Fruit fly (Drosophila melanogaster): ENCODE measurements around the gene Ctl2.

Gene Ctl2

dm6 chr3R:29153197-29153644 is 30.1 kb downstream of the Ctl2 start, which contains the start of the genes Slbp and Rpn2 (continued):
- TF ChIP-seq CG11456 (GFP tag; IDR thresholded peaks at IDR 0.05) = no peak
- no peak for TF ChIP-seq CG6654 (GFP tag; optimal IDR thresholded peaks at IDR 0.05)
- peak; percentile 94 for TF ChIP-seq Scr (GFP tag; IDR thresholded peaks at IDR 0.05; ENCODE audit: partially characterized antibody)
- peak; percentile 94 for TF ChIP-seq knrl (GFP tag; IDR thresholded peaks at IDR 0.05; ENCODE audit: partially characterized antibody)
- no peak for TF ChIP-seq luna (GFP tag; optimal IDR thresholded peaks at IDR 0.05)
- no peak for TF ChIP-seq Ptx1 (GFP tag; IDR thresholded peaks at IDR 0.05)
- no peak for TF ChIP-seq NK7.1 (GFP tag; optimal IDR thresholded peaks at IDR 0.05)
- TF ChIP-seq H2.0 (GFP tag; IDR thresholded peaks at IDR 0.05) = no peak
- TF ChIP-seq CG12236 (GFP tag; optimal IDR thresholded peaks at IDR 0.05) = peak; percentile 10
- TF ChIP-seq chm (GFP tag; IDR thresholded peaks at IDR 0.05) = no peak
- peak; percentile 2 for TF ChIP-seq CG12942 (GFP tag; optimal IDR thresholded peaks at IDR 0.05)
- TF ChIP-seq Kr (GFP tag; optimal IDR thresholded peaks at IDR 0.05) = no peak
- TF ChIP-seq sens (GFP tag) = peak; percentile 85
- TF ChIP-seq org-1 (GFP tag; optimal IDR thresholded peaks at IDR 0.05) = no peak
- no peak for TF ChIP-seq Ada2b (GFP tag; IDR thresholded peaks at IDR 0.05)
- peak; percentile 98 for TF ChIP-seq CG13287 (GFP tag; IDR thresholded peaks at IDR 0.05; ENCODE audit: partially characterized antibody)
- no peak for TF ChIP-seq B-H1 (GFP tag; IDR thresholded peaks at IDR 0.05)
- peak; percentile 88 for TF ChIP-seq Opbp (GFP tag; IDR thresholded peaks at IDR 0.05; ENCODE audit: partially characterized antibody)
- TF ChIP-seq Abd-B (GFP tag; optimal IDR thresholded peaks at IDR 0.05) = no peak
- peak; percentile 15 for TF ChIP-seq CG13296 (GFP tag; optimal IDR thresholded peaks at IDR 0.05)
- peak; percentile 65 for TF ChIP-seq CG9609 (GFP tag; optimal IDR thresholded peaks at IDR 0.05)
- no peak for TF ChIP-seq Lim3 (GFP tag; IDR thresholded peaks at IDR 0.05)
- TF ChIP-seq gem (tag; optimal IDR thresholded peaks at IDR 0.05) = peak; percentile 26
- no peak for TF ChIP-seq Jarid2 (GFP tag; optimal IDR thresholded peaks at IDR 0.05)
- no peak for TF ChIP-seq gsb-n (tag; optimal IDR thresholded peaks at IDR 0.05)
- TF ChIP-seq CG10543 (GFP tag; optimal IDR thresholded peaks at IDR 0.05) = peak; percentile 21
- TF ChIP-seq ap (GFP tag; IDR thresholded peaks at IDR 0.05) = no peak
- TF ChIP-seq CG14441 (GFP tag; IDR thresholded peaks at IDR 0.05) = no peak
- TF ChIP-seq cwo (GFP tag; optimal IDR thresholded peaks at IDR 0.05) = no peak
- TF ChIP-seq wor (GFP tag; IDR thresholded peaks at IDR 0.05) = no peak
- no peak for TF ChIP-seq D19B (GFP tag; optimal IDR thresholded peaks at IDR 0.05)
- TF ChIP-seq dimm (GFP tag; IDR thresholded peaks at IDR 0.05) = no peak
- TF ChIP-seq CG18599 (GFP tag; optimal IDR thresholded peaks at IDR 0.05) = peak; percentile 52
- no peak for TF ChIP-seq gce (GFP tag; IDR thresholded peaks at IDR 0.05)
- no peak for TF ChIP-seq ab (GFP tag; optimal IDR thresholded peaks at IDR 0.05)
- no peak for TF ChIP-seq CG1024 (GFP tag; IDR thresholded peaks at IDR 0.05)
- no peak for TF ChIP-seq CG7987 (GFP tag; optimal IDR thresholded peaks at IDR 0.05)
- no peak for TF ChIP-seq HLH3B (GFP tag; IDR thresholded peaks at IDR 0.05)
- no peak for TF ChIP-seq CG8281 (tag; optimal IDR thresholded peaks at IDR 0.05)
- TF ChIP-seq tup (GFP tag; optimal IDR thresholded peaks at IDR 0.05) = no peak
- peak; percentile 60 for TF ChIP-seq dm (GFP tag; optimal IDR thresholded peaks at IDR 0.05)
- TF ChIP-seq CG12391 (tag; optimal IDR thresholded peaks at IDR 0.05) = peak; percentile 67
- peak; percentile 19 for TF ChIP-seq ind (GFP tag; optimal IDR thresholded peaks at IDR 0.05)
- no peak for TF ChIP-seq jing (GFP tag; optimal IDR thresholded peaks at IDR 0.05)
- peak; percentile 80 for TF ChIP-seq CHES-1-like (GFP tag; optimal IDR thresholded peaks at IDR 0.05)
- no peak for TF ChIP-seq CG17912 (GFP tag; optimal IDR thresholded peaks at IDR 0.05)
- TF ChIP-seq CG15514 (GFP tag; optimal IDR thresholded peaks at IDR 0.05) = peak; percentile 55
- no peak for TF ChIP-seq CG9437 (GFP tag; optimal IDR thresholded peaks at IDR 0.05)
- no peak for TF ChIP-seq bowl (GFP tag; IDR thresholded peaks at IDR 0.05)
- peak; percentile 36 for TF ChIP-seq Deaf1 (tag; optimal IDR thresholded peaks at IDR 0.05)
- TF ChIP-seq grau (tag; optimal IDR thresholded peaks at IDR 0.05) = peak; percentile 50
- peak; percentile 74 for TF ChIP-seq Dp (GFP tag; optimal IDR thresholded peaks at IDR 0.05)
